Worm (Caenorhabditis elegans) whole organism, L3 larva: ENCODE results near the gene T26C5.4.

Experiments used
- ama-1 ChIP-seq: fragments of 150-350 bp; optimal IDR thresholded peaks from 2 replicates; lab custom pipeline; 2018
- ceh-16 ChIP-seq: sonication (generic microtip); optimal IDR thresholded peaks from 2 replicates; lab custom pipeline; 2017; ENCODE audit warnings: missing biosample characterization, missing genetic modification characterization
- ceh-28 ChIP-seq: fragments of 150-350 bp; optimal IDR thresholded peaks from 2 replicates; lab custom pipeline; 2014; ENCODE audit warnings: missing biosample characterization, missing genetic modification reagents, missing genetic modification characterization
- ceh-82 ChIP-seq: fragments of 150-350 bp; optimal IDR thresholded peaks from 2 replicates; lab custom pipeline; 2014; ENCODE audit warnings: missing biosample characterization, missing genetic modification characterization
- daf-12 ChIP-seq: fragments of 150-350 bp; optimal IDR thresholded peaks from 2 replicates; lab custom pipeline; 2014; ENCODE audit warnings: missing biosample characterization, missing genetic modification reagents, missing genetic modification characterization
- egl-27 ChIP-seq: sonication (generic microtip); optimal IDR thresholded peaks from 4 replicates; lab custom pipeline; 2017; ENCODE audit warnings: missing biosample characterization, missing genetic modification reagents, missing genetic modification characterization
- egl-5 ChIP-seq: fragments of 150-350 bp; optimal IDR thresholded peaks from 2 replicates; lab custom pipeline; 2017; ENCODE audit warnings: missing biosample characterization, missing genetic modification reagents, missing genetic modification characterization, inconsistent platforms
- elt-2 ChIP-seq: sonication (generic microtip); optimal IDR thresholded peaks from 2 replicates; lab custom pipeline; 2016; ENCODE audit warnings: missing genetic modification reagents, mild to moderate bottlenecking, missing genetic modification characterization, missing compliant biosample characterization
- elt-3 ChIP-seq, 3 experiments: fragments of 150-350 bp in 1 of 3; sonication (generic microtip) in 2 of 3; optimal IDR thresholded peaks; 2 replicates in 2 of 3; 4 replicates in 1 of 3; lab custom pipeline; 2014 to 2017; ENCODE audit warnings: missing biosample characterization in 3 of 3, missing genetic modification characterization in 3 of 3
- hmg-11 ChIP-seq: sonication (generic microtip); optimal IDR thresholded peaks from 2 replicates; lab custom pipeline; 2016; ENCODE audit warnings: missing genetic modification characterization, missing compliant biosample characterization
- jun-1 ChIP-seq: fragments of 150-350 bp; optimal IDR thresholded peaks from 2 replicates; lab custom pipeline; 2014; ENCODE audit warnings: missing biosample characterization, missing genetic modification reagents, missing genetic modification characterization
- lin-15B ChIP-seq: fragments of 150-350 bp; optimal IDR thresholded peaks from 2 replicates; lab custom pipeline; 2014; ENCODE audit warnings: missing biosample characterization, missing genetic modification characterization
- lin-39 ChIP-seq: fragments of 150-350 bp; optimal IDR thresholded peaks from 2 replicates; lab custom pipeline; 2018; ENCODE audit warnings: missing biosample characterization, missing genetic modification reagents, missing genetic modification characterization
- mdl-1 ChIP-seq: fragments of 150-350 bp; optimal IDR thresholded peaks from 2 replicates; lab custom pipeline; 2014; ENCODE audit warnings: missing biosample characterization, missing genetic modification characterization
- nfya-1 ChIP-seq: sonication (generic microtip); optimal IDR thresholded peaks from 2 replicates; lab custom pipeline; 2017; ENCODE audit warnings: missing genetic modification characterization, mild to moderate bottlenecking, missing compliant biosample characterization, antibody characterized with exemption, moderate library complexity; ENCODE audit not compliant: insufficient read depth
- nhr-11 ChIP-seq: fragments of 150-350 bp; optimal IDR thresholded peaks from 2 replicates; lab custom pipeline; 2014; ENCODE audit warnings: missing biosample characterization, missing genetic modification characterization
- nhr-23 ChIP-seq: fragments of 150-350 bp; optimal IDR thresholded peaks from 2 replicates; lab custom pipeline; 2014; ENCODE audit warnings: missing biosample characterization, missing genetic modification reagents, missing genetic modification characterization
- nhr-237 ChIP-seq: fragments of 150-350 bp; optimal IDR thresholded peaks from 2 replicates; lab custom pipeline; 2014; ENCODE audit warnings: missing biosample characterization, missing genetic modification characterization
- nhr-25 ChIP-seq: sonication (generic microtip); optimal IDR thresholded peaks from 2 replicates; lab custom pipeline; 2017; ENCODE audit warnings: missing biosample characterization, missing genetic modification characterization
- nhr-43 ChIP-seq: sonication (generic microtip); optimal IDR thresholded peaks from 2 replicates; lab custom pipeline; 2016; ENCODE audit warnings: mild to moderate bottlenecking, missing genetic modification characterization, missing compliant biosample characterization; ENCODE audit not compliant: poor library complexity, severe bottlenecking
- nhr-76 ChIP-seq: fragments of 150-350 bp; sonication (generic microtip); optimal IDR thresholded peaks from 5 replicates; lab custom pipeline; 2014; ENCODE audit warnings: missing biosample characterization, missing genetic modification characterization
- nhr-77 ChIP-seq: fragments of 150-350 bp; optimal IDR thresholded peaks from 2 replicates; lab custom pipeline; 2014; ENCODE audit warnings: missing biosample characterization, missing genetic modification characterization
- pha-4 ChIP-seq: fragments of 150-350 bp; optimal IDR thresholded peaks from 2 replicates; lab custom pipeline; 2014; ENCODE audit warnings: missing biosample characterization, missing genetic modification reagents, missing genetic modification characterization
- pqm-1 ChIP-seq: fragments of 150-350 bp; optimal IDR thresholded peaks from 2 replicates; lab custom pipeline; 2017; ENCODE audit warnings: missing biosample characterization, missing genetic modification characterization, inconsistent platforms
- tbx-2 ChIP-seq: sonication (generic microtip); optimal IDR thresholded peaks from 2 replicates; lab custom pipeline; 2016; ENCODE audit warnings: mild to moderate bottlenecking, missing genetic modification characterization, missing compliant biosample characterization
- ztf-4 ChIP-seq: fragments of 150-350 bp; optimal IDR thresholded peaks from 2 replicates; lab custom pipeline; 2014; ENCODE audit warnings: missing biosample characterization, missing genetic modification characterization

Gene T26C5.4

DNA sequence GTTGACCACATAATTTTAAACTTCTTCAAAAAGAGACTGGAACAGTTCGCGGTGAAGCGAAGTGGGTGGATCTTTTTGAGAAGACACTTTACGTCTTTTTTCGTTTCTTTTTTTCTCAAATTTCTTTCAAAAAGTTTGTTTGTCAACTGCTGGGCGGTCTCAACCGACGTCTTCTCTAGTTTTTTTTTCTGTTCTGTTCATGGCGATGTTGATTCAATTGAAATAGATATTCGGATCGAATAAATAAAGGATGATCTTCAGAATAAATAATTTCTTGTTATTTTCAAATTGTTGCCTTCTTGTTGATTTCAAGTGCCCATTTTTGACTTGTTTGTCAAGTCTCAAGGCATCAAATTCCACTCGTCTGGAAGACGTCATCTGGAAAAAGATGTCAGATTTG, at the start of gene T26C5.4:
T26C5.4 (minus strand) TSS at position 101 of the 400 bp plus-strand sequence.
- no peak for TF ChIP-seq mdl-1 (tag; lab: Kevin White, UChicago)
- TF ChIP-seq elt-2 (tag; lab: Kevin White, UChicago), result no peak

DNA sequence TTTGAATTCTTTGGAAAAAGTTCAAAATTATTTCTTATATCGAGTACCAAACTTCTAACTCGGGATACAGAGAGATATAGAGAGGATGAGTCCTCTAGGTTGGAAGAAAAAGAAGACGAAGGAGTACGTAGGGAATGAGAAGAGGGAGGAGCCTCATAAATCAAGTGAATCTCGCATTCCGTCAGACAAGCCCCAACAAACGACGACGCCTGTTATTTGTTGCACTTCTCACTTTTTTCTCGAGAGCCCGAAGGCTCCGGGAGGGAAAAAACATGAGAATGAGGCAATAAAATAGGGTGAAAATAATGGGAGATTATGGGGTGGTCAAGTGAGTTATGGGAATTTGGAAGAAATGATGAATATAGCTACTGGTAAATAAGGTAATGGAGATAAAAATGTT, 49.4 kb upstream of the T26C5.4 start:
- TF ChIP-seq egl-5 (tag; lab: Kevin White, UChicago), result peak; percentile 89
- peak; percentile 86 for TF ChIP-seq lin-39 (tag; lab: Kevin White, UChicago)
- TF ChIP-seq nfya-1 (tag; lab: Kevin White, UChicago), result peak; percentile 32
- no peak for TF ChIP-seq nhr-43 (tag; lab: Kevin White, UChicago)

DNA sequence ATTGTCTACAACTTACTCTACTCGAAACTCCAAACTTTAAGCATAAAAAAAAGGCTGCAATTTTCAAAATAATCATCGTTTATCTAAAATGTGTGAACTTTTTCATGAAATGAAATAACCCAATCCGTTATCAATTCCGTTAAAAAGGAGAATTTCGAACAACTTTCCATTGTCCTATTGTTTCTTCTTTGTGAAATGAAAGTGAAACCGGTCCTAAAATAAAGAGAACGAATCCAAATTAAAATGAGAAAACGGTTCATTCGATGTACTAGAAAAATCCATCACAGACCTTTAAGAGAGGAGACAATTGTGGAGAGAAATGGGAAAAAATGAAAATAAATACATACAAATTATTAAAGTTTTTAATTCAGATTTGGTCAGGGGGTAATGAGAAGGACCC, 45.4 kb upstream of the T26C5.4 start, which contains the start of gene C01G6.9:
C01G6.9 (minus strand) TSS at position 141 of the 400 bp plus-strand sequence.
- no peak for TF ChIP-seq ceh-82 (tag; lab: Kevin White, UChicago)
- no peak for TF ChIP-seq tbx-2 (tag; lab: Kevin White, UChicago)
- no peak for TF ChIP-seq nhr-11 (tag; lab: Kevin White, UChicago)

DNA sequence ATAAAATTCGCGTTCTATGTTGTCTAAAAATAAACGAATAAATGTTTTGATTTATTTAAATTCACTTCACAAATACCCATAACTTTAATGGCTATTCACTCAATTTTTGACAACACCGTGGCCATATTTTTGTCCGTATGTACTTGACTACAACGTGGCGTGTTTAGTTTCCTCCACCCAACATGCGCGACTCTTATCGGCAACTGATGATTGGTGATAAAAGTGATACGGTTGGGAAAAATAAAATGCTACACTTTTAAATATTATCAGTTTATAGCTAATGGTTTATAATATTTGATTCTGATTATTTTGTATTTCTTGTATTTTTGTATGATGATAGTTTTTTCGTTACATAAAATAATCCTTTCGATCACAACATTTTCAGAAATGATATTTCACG, 41.3 kb upstream of the T26C5.4 start, which contains the start of gene acs-7:
acs-7 (plus strand) TSS at position 386 of the 400 bp plus-strand sequence.
- TF ChIP-seq hmg-11 (no peak), elt-2 (tag; lab: Kevin White, UChicago) (peak; percentile 98), nfya-1 (tag; lab: Kevin White, UChicago) (peak; percentile 34), daf-12 (no peak), jun-1 (tag; lab: Kevin White, UChicago) (peak; percentile 64), pqm-1 (tag; lab: Kevin White, UChicago) (peak; percentile 99), nhr-76 (peak; percentile 81), pha-4 (tag; lab: Kevin White, UChicago) (peak; percentile 64)

DNA sequence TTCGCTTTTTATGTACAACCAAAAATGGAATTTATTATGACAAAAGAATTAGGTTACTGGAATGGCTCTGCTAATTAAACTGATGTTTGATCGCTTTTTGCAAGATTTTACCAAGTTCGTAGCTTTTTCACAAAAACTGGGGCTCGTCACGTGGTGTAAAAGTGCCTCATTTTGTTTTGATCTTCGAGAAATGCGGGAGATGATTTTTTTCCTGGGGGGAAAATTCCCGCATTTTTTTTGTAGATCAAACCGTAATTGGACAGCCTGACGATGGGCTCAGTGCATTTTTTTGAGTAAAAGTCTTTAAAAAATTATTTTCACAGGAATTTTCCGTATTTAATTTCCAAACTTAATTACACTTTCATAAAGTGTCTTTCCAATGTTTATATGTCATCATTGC, 38.8 kb upstream of the T26C5.4 start:
- no peak for TF ChIP-seq nhr-43 (tag; lab: Kevin White, UChicago)
- TF ChIP-seq, all 47 proteins: peak for 0

DNA sequence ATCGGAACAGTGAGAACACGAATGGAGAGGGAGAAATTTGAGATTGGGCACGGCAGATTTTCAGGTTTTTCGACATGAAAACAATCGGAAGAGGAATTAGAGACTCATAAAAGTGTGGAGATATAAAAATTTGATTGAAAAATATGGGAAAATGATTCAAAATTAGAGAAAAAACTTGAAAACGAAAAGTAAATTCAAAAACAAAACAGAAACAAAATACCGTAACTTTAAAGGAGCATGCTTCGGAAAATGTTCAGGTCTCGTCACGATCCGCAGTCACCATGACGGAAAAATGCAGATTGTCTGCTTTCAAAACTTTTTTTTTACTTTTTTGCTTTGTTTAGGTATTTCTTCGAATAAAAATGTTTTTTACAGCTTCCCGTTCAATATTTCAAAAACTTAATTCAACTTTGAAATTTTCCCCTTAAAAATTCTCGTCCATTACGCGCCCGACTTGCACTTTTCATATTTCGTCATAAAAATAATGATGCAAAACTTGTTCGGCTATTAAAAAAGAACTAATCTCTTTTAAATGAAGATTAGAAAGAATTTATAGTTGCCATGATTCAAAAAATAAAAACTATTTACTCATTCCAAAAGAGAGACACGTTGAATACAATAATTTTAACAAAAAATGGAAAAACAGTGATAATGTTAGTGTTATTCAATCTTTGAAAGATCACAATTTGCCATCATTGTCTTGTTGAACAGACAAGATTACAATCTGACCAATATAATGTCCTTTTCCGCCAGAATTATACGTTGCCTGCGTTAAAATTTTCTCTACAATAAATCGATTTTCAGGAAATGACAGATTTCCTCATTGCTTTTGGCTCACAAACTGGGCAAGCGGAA, 35.1 kb upstream of the T26C5.4 start, which contains the start of gene mtrr-1:
mtrr-1 (plus strand) TSS at position 805 of the 855 bp plus-strand sequence.
- TF ChIP-seq nhr-23 (tag; lab: Kevin White, UChicago) (peak; percentile 44), lin-39 (tag; lab: Kevin White, UChicago) (peak; percentile 34), ceh-28 (peak; percentile 10), ama-1 (lab: Kevin White, UChicago) (peak; percentile 89), nfya-1 (tag; lab: Kevin White, UChicago) (peak; percentile 55), daf-12 (no peak), elt-2 (tag; lab: Kevin White, UChicago) (no peak), nhr-25 (tag; lab: Kevin White, UChicago) (peak; percentile 38), elt-3 (tag; optimal IDR thresholded peaks at IDR 0.05; lab: Kevin White, UChicago) (no peak), egl-27 (tag; lab: Kevin White, UChicago) (no peak), pqm-1 (tag; lab: Kevin White, UChicago) (peak; percentile 4), lin-15B (tag; lab: Kevin White, UChicago) (no peak), nhr-43 (tag; lab: Kevin White, UChicago) (peak; percentile 25)

DNA sequence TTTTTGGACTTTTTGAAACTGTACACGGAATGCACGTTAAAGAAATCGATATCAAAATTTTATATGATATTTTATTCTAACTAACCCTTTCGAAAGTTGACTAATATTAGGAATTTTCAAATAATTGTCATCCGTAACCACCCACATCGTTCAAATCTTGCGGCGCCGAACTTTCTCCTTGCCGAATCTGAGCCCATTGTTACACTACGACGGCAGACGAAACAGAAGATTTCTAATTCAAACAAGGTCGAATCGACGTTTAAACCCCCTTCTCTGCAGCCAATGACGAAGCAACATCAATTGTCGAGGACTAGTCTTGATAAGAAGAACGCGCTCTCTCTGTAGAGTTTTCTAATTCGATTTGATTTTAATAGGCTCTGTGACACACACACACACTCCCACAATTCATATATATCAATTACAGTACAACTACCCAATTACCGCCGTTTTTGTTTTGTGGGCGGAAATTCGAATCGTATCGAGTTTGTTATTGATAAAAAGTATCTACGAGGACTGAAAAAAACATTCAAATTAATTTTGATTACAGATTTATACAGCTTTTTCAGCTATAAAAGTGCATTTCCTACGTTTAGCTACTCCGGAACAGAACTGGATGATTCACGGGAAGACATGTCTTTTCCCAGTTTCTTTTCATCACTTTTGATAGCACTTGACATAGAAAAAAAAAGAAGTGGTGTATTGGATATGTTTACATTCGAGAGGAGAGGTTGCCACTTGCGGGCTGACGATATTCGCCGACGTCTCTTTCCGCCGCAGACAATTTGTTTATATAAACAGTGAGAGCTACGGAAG, 34.2 kb upstream of the T26C5.4 start:
- TF ChIP-seq nhr-76, result peak; percentile 7
- peak; percentile 19 for TF ChIP-seq elt-2 (tag; lab: Kevin White, UChicago)
- peak; percentile 71 for TF ChIP-seq pha-4 (tag; lab: Kevin White, UChicago)
- peak; percentile 19 for TF ChIP-seq ama-1 (lab: Kevin White, UChicago)
- no peak for TF ChIP-seq nhr-237 (tag; lab: Kevin White, UChicago)
- TF ChIP-seq nhr-25 (tag; lab: Kevin White, UChicago), result peak; percentile 19
- no peak for TF ChIP-seq ceh-16
- TF ChIP-seq pqm-1 (tag; lab: Kevin White, UChicago), result peak; percentile 72
- no peak for TF ChIP-seq nhr-77 (tag; lab: Kevin White, UChicago)
- TF ChIP-seq nfya-1 (tag; lab: Kevin White, UChicago), result peak; percentile 81
- peak; percentile 34 for TF ChIP-seq ztf-4
